Worm (Caenorhabditis elegans): ENCODE measurements around the gene tph-1.

DNA sequence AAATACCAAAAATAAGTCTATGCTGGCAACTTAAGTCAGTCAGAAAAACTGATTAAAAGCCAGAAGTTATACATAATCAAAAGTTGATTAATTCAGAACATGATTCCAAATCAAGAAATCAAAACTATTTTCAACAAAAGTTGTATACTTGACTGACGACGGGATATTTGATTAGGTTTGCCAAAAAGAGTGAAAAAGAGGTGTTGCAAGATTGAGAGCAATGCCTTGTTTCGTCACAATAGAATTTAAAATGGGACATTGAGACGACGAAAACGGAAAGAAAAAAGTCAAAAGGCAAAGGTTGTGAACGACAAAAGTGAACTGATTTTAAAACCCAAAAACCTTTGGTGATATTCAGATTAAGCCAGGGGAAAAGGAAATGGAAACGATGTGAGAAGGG, 9.7 kb downstream of the tph-1 start:
- TF ChIP-seq him-1 (tag; optimal IDR thresholded peaks at IDR 0.05) = no peak
- TF ChIP-seq dao-5 (tag; optimal IDR thresholded peaks at IDR 0.05) = no peak

Measured in whole organism, L4/young adult.